Fruit fly (Drosophila melanogaster) whole organism, adult: ENCODE measurements around the gene CG15429.

ENCODE experiments used
- CG14711 ChIP-seq: fragments of 200-800 bp; sonication (Bioruptor generic); optimal IDR thresholded peaks from 2 replicates; lab custom pipeline; 2018; ENCODE audit warnings: missing biosample characterization, mild to moderate bottlenecking, missing genetic modification characterization, moderate library complexity
- CG1620 ChIP-seq: fragments of 200-800 bp; sonication (Bioruptor generic); optimal IDR thresholded peaks from 2 replicates; lab custom pipeline; 2016; ENCODE audit warnings: missing biosample characterization, missing genetic modification characterization
- CG5204 ChIP-seq: fragments of 200-800 bp; sonication (Bioruptor generic); optimal IDR thresholded peaks from 2 replicates; lab custom pipeline; 2016; ENCODE audit warnings: missing biosample characterization, missing genetic modification characterization
- CG7101 ChIP-seq: fragments of 200-800 bp; sonication (Bioruptor generic); optimal IDR thresholded peaks from 2 replicates; lab custom pipeline; 2018; ENCODE audit warnings: missing biosample characterization, mild to moderate bottlenecking, missing genetic modification characterization, moderate library complexity
- Crg-1 ChIP-seq: fragments of 200-800 bp; sonication (Bioruptor generic); optimal IDR thresholded peaks from 2 replicates; lab custom pipeline; 2016; ENCODE audit warnings: missing biosample characterization, missing genetic modification characterization
- cic ChIP-seq: fragments of 200-800 bp; sonication (Bioruptor generic); optimal IDR thresholded peaks from 2 replicates; lab custom pipeline; 2017; ENCODE audit warnings: missing biosample characterization, mild to moderate bottlenecking, missing genetic modification characterization, moderate library complexity
- kay ChIP-seq: fragments of 200-800 bp; sonication (Bioruptor generic); peaks from one replicate; lab custom pipeline; 2016; ENCODE audit warnings: missing biosample characterization, missing genetic modification characterization, borderline replicate concordance

- TF ChIP-seq CG1620 (no peak), kay (GFP tag; lab: Kevin White, UChicago) (no peak), CG5204 (GFP tag; lab: Kevin White, UChicago) (no peak), cic (GFP tag; lab: Kevin White, UChicago) (no peak), Crg-1 (GFP tag; lab: Kevin White, UChicago) (no peak), CG14711 (tag; lab: Kevin White, UChicago) (no peak), CG7101 (tag; lab: Kevin White, UChicago) (no peak)
Observed at dm6 chr2L:4403013-4403604, 50.3 kb downstream of the CG15429 start, which contains the start of gene Dim1.
